Worm (Caenorhabditis elegans): ENCODE measurements around the gene C13A2.3.

Gene C13A2.3

ce11 chrV:7282037-7282436 is at the start of gene C13A2.3:
TSS of gene C13A2.3 (plus strand) at chrV:7282337.
- TF ChIP-seq tab-1 (GFP tag; IDR thresholded peaks at IDR 0.05) (no peak), ztf-29 (GFP tag; IDR thresholded peaks at IDR 0.05) (no peak), klf-2 (GFP tag; conservative IDR thresholded peaks at IDR 0.05) (no peak), ztf-23 (GFP tag; IDR thresholded peaks at IDR 0.05) (no peak), ref-1 (GFP tag; conservative IDR thresholded peaks at IDR 0.05) (no peak), cog-1 (tag; optimal IDR thresholded peaks at IDR 0.05) (no peak), T22C8.4 (GFP tag; IDR thresholded peaks at IDR 0.05) (no peak), flt-1 (GFP tag; IDR thresholded peaks at IDR 0.05) (no peak), med-1 (GFP tag; optimal IDR thresholded peaks at IDR 0.05; ENCODE audit: insufficient read depth) (no peak)

- no peak for TF ChIP-seq ztf-23 (GFP tag; IDR thresholded peaks at IDR 0.05)
- no peak for TF ChIP-seq tab-1 (GFP tag; IDR thresholded peaks at IDR 0.05)
- TF ChIP-seq cog-1 (tag; optimal IDR thresholded peaks at IDR 0.05), result no peak
- TF ChIP-seq flt-1 (GFP tag; IDR thresholded peaks at IDR 0.05), result no peak
These were observed 47.4 kb upstream of the C13A2.3 start, which contains the start of gene C05C8.5 for ce11 chrV:7234726-7235125. TSS of gene C05C8.5 (minus strand) at chrV:7234826.

ce11 chrV:7236694-7237093 is 45.4 kb upstream of the C13A2.3 start:
- TF ChIP-seq flt-1 (GFP tag; IDR thresholded peaks at IDR 0.05), result no peak
- TF ChIP-seq T22C8.4 (GFP tag; IDR thresholded peaks at IDR 0.05), result no peak
- no peak for TF ChIP-seq ztf-29 (GFP tag; IDR thresholded peaks at IDR 0.05)
- TF ChIP-seq tab-1 (GFP tag; IDR thresholded peaks at IDR 0.05), result no peak
- TF ChIP-seq med-1 (GFP tag; optimal IDR thresholded peaks at IDR 0.05; ENCODE audit: insufficient read depth), result no peak
- TF ChIP-seq ztf-23 (GFP tag; IDR thresholded peaks at IDR 0.05), result no peak
- TF ChIP-seq ref-1 (GFP tag; conservative IDR thresholded peaks at IDR 0.05), result no peak
- no peak for TF ChIP-seq cog-1 (tag; optimal IDR thresholded peaks at IDR 0.05)
- no peak for TF ChIP-seq klf-2 (GFP tag; conservative IDR thresholded peaks at IDR 0.05)

- TF ChIP-seq tab-1 (GFP tag; IDR thresholded peaks at IDR 0.05) (no peak), flt-1 (GFP tag; IDR thresholded peaks at IDR 0.05) (no peak), med-1 (GFP tag; optimal IDR thresholded peaks at IDR 0.05; ENCODE audit: insufficient read depth) (no peak), klf-2 (GFP tag; conservative IDR thresholded peaks at IDR 0.05) (no peak), ref-1 (GFP tag; conservative IDR thresholded peaks at IDR 0.05) (no peak), ztf-29 (GFP tag; IDR thresholded peaks at IDR 0.05) (no peak), cog-1 (tag; optimal IDR thresholded peaks at IDR 0.05) (no peak)
These were observed 45.2 kb upstream of the C13A2.3 start, which contains the start of gene hpo-9 for ce11 chrV:7237094-7237132. TSS of gene hpo-9 (minus strand) at chrV:7237130.

ce11 chrV:7237133-7237532 is 45.0 kb upstream of the C13A2.3 start, which contains the start of gene hyls-1:
TSS of gene hyls-1 (plus strand) at chrV:7237381.
- no peak for TF ChIP-seq tab-1 (GFP tag; IDR thresholded peaks at IDR 0.05)
- TF ChIP-seq klf-2 (GFP tag; conservative IDR thresholded peaks at IDR 0.05), result no peak
- TF ChIP-seq flt-1 (GFP tag; IDR thresholded peaks at IDR 0.05), result 0 out of 2 replicates have a peak, but pooled peaks have one; percentile 45
- peak; percentile 78 for TF ChIP-seq cog-1 (tag; optimal IDR thresholded peaks at IDR 0.05)
- TF ChIP-seq ztf-23 (GFP tag; IDR thresholded peaks at IDR 0.05), result 0 out of 2 replicates have a peak, but pooled peaks have one; percentile 56

ce11 chrV:7239471-7239870 is 42.7 kb upstream of the C13A2.3 start, which contains the start of gene C05C8.1:
TSS of gene C05C8.1 (plus strand) at chrV:7239771.
- TF ChIP-seq ztf-23 (GFP tag; IDR thresholded peaks at IDR 0.05) (no peak), ref-1 (GFP tag; conservative IDR thresholded peaks at IDR 0.05) (no peak)

ce11 chrV:7246951-7247350 is 35.2 kb upstream of the C13A2.3 start, which contains the start of gene C05C8.7:
TSS of gene C05C8.7 (minus strand) at chrV:7247050.
- TF ChIP-seq flt-1 (GFP tag; IDR thresholded peaks at IDR 0.05) (0 out of 2 replicates have a peak, but pooled peaks have one; percentile 51), ref-1 (GFP tag; conservative IDR thresholded peaks at IDR 0.05) (no peak)

- TF ChIP-seq klf-2 (GFP tag; conservative IDR thresholded peaks at IDR 0.05), result no peak
- TF ChIP-seq T22C8.4 (GFP tag; IDR thresholded peaks at IDR 0.05), result no peak
- TF ChIP-seq ztf-29 (GFP tag; IDR thresholded peaks at IDR 0.05), result no peak
- TF ChIP-seq med-1 (GFP tag; optimal IDR thresholded peaks at IDR 0.05; ENCODE audit: insufficient read depth), result no peak
- no peak for TF ChIP-seq ref-1 (GFP tag; conservative IDR thresholded peaks at IDR 0.05)
- TF ChIP-seq flt-1 (GFP tag; IDR thresholded peaks at IDR 0.05), result no peak
- TF ChIP-seq cog-1 (tag; optimal IDR thresholded peaks at IDR 0.05), result no peak
These were observed 33.7 kb upstream of the C13A2.3 start for ce11 chrV:7248227-7248953.

- no peak for TF ChIP-seq cog-1 (tag; optimal IDR thresholded peaks at IDR 0.05)
- TF ChIP-seq ref-1 (GFP tag; conservative IDR thresholded peaks at IDR 0.05), result no peak
- TF ChIP-seq ztf-23 (GFP tag; IDR thresholded peaks at IDR 0.05), result no peak
- TF ChIP-seq T22C8.4 (GFP tag; IDR thresholded peaks at IDR 0.05), result no peak
- TF ChIP-seq tab-1 (GFP tag; IDR thresholded peaks at IDR 0.05), result no peak
- TF ChIP-seq ztf-29 (GFP tag; IDR thresholded peaks at IDR 0.05), result no peak
- TF ChIP-seq klf-2 (GFP tag; conservative IDR thresholded peaks at IDR 0.05), result no peak
- no peak for TF ChIP-seq flt-1 (GFP tag; IDR thresholded peaks at IDR 0.05)
- no peak for TF ChIP-seq med-1 (GFP tag; optimal IDR thresholded peaks at IDR 0.05; ENCODE audit: insufficient read depth)
These were observed 27.0 kb upstream of the C13A2.3 start, which contains the start of gene C05C8.8 for ce11 chrV:7255095-7255494. TSS of gene C05C8.8 (minus strand) at chrV:7255195.

ce11 chrV:7258965-7259364 is 23.2 kb upstream of the C13A2.3 start, which contains the start of gene C13A2.12:
TSS of gene C13A2.12 (plus strand) at chrV:7259265.
- TF ChIP-seq med-1 (GFP tag; optimal IDR thresholded peaks at IDR 0.05; ENCODE audit: insufficient read depth) (no peak), T22C8.4 (GFP tag; IDR thresholded peaks at IDR 0.05) (no peak), cog-1 (tag; optimal IDR thresholded peaks at IDR 0.05) (no peak), ztf-23 (GFP tag; IDR thresholded peaks at IDR 0.05) (no peak), tab-1 (GFP tag; IDR thresholded peaks at IDR 0.05) (no peak), ztf-29 (GFP tag; IDR thresholded peaks at IDR 0.05) (no peak), ref-1 (GFP tag; conservative IDR thresholded peaks at IDR 0.05) (no peak), flt-1 (GFP tag; IDR thresholded peaks at IDR 0.05) (no peak), klf-2 (GFP tag; conservative IDR thresholded peaks at IDR 0.05) (no peak)

Measured in whole organism, midembryonic.